Worm (Caenorhabditis elegans): ENCODE data around the gene chil-3.

chil-3 gene

DNA sequence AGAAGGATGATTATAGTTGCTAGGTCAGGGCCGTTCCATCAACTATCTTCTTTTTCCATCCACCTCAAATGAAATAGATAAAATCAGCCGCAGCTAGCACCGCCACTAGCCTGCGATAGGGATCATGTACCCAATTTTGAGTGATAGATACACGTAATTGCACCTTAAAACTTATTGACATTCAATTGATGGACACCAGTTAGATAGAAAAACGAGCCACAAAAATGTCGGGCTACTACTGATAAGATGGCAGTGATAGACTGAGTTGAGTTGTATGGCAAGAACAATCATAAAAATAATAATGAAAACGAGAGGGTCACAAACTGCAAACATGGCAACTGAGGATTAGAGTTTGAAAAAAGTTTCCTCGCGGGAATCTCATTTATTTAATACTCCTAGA is 30.5 kb upstream of the chil-3 start:
- TF ChIP-seq php-3 (GFP tag; IDR thresholded peaks at IDR 0.05) = peak; percentile 86
- TF ChIP-seq D1046.2 (GFP tag; IDR thresholded peaks at IDR 0.05) = no peak
- no peak for TF ChIP-seq lir-3 (tag; optimal IDR thresholded peaks at IDR 0.05)
- TF ChIP-seq ceh-20 (GFP tag; IDR thresholded peaks at IDR 0.05) = 0 out of 2 replicates have a peak, but pooled peaks have one; percentile 11
- peak; percentile 69 for TF ChIP-seq nhr-48 (tag; optimal IDR thresholded peaks at IDR 0.05)
- TF ChIP-seq lsy-2 (tag; optimal IDR thresholded peaks at IDR 0.05) = peak in 1 of 2 experiments; percentile 5
- peak; percentile 94 for TF ChIP-seq dmd-6 (GFP tag; IDR thresholded peaks at IDR 0.05)
- no peak for TF ChIP-seq lin-15B (tag; optimal IDR thresholded peaks at IDR 0.05)
- TF ChIP-seq dve-1 (tag; optimal IDR thresholded peaks at IDR 0.05; ENCODE audit: insufficient read depth) = peak; percentile 66
- no peak for TF ChIP-seq dmd-8 (GFP tag; IDR thresholded peaks at IDR 0.05)
- TF ChIP-seq lin-1 (GFP tag; IDR thresholded peaks at IDR 0.05) = 0 out of 2 replicates have a peak, but pooled peaks have one; percentile 41
- no peak for TF ChIP-seq nhr-42 (GFP tag; IDR thresholded peaks at IDR 0.05)
- TF ChIP-seq R02D3.7 (tag; optimal IDR thresholded peaks at IDR 0.05) = no peak
- TF ChIP-seq nhr-41 (GFP tag; IDR thresholded peaks at IDR 0.05) = peak; percentile 60; the same call in 1 of the 2 replicates
- peak; percentile 79 for TF ChIP-seq tra-1 (GFP tag; IDR thresholded peaks at IDR 0.05)
- no peak for TF ChIP-seq lim-7 (GFP tag; IDR thresholded peaks at IDR 0.05)
- no peak for TF ChIP-seq zip-11 (GFP tag; IDR thresholded peaks at IDR 0.05)
- peak; percentile 64 for TF ChIP-seq hlh-11 (tag; optimal IDR thresholded peaks at IDR 0.05)
- no peak for TF ChIP-seq daf-16 (GFP tag; optimal IDR thresholded peaks at IDR 0.05)
- peak; percentile 53 for TF ChIP-seq daf-16 (tag; optimal IDR thresholded peaks at IDR 0.05)
- no peak for TF ChIP-seq Y48G9A.11 (GFP tag; IDR thresholded peaks at IDR 0.05)
- peak; percentile 28 for TF ChIP-seq mes-2 (tag; optimal IDR thresholded peaks at IDR 0.05; ENCODE audit: poor library complexity, severe bottlenecking)
- TF ChIP-seq nhr-28 (tag; optimal IDR thresholded peaks at IDR 0.05) = peak; percentile 62
- no peak for TF ChIP-seq F26F4.8 (GFP tag; conservative IDR thresholded peaks at IDR 0.05)
- TF ChIP-seq pqm-1 (tag; optimal IDR thresholded peaks at IDR 0.05) = peak; percentile 72

DNA sequence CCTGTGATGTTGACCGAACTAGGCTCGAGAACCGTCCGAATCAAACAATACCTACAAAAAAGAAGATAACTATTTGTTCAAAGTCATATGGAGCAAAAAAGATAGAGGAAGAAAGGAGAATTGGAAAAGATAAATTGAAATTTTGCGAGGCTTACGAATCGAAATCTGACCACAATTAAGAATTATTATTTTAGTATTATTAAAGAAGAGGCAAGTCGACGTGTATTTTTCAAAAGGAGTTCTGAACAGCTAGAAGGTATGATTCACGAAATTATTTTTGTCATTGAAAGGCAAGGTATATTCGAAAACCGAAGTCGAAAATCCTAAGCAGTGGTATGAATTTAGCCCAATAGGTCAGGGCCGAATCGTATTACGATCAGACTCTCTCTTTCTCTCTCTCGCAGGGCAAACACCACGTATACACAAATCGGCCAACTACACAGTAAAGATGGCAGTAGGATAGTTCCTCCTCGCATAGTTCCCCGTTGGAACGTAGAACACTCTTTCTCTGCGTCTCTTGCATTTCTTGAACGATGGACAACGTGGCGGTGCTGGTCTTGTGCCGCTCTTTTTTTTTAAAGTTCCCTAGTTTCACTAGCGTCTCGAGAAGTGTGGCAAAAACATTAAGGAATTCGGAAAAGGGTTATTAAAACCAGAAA is 29.9 kb upstream of the chil-3 start, which contains the start of gene vgln-1:
Gene vgln-1, minus strand, starts transcription at position 51 of the 659 bp plus-strand sequence.
- TF ChIP-seq php-3 (GFP tag; IDR thresholded peaks at IDR 0.05) (no peak), Y105C5A.15 (GFP tag; IDR thresholded peaks at IDR 0.05) (0 out of 2 replicates have a peak, but pooled peaks have one; percentile 37), zfp-3 (GFP tag; conservative IDR thresholded peaks at IDR 0.05) (no peak), nhr-25 (tag; optimal IDR thresholded peaks at IDR 0.05; ENCODE audit: borderline replicate concordance, insufficient read depth) (peak; percentile 55), nhr-102 (tag; optimal IDR thresholded peaks at IDR 0.05) (no peak), hlh-30 (tag; optimal IDR thresholded peaks at IDR 0.05; ENCODE audit: insufficient read depth) (peak; percentile 50), egl-43 (GFP tag; IDR thresholded peaks at IDR 0.05) (0 out of 2 replicates have a peak, but pooled peaks have one; percentile 10), nhr-28 (tag; optimal IDR thresholded peaks at IDR 0.05) (peak; percentile 14), Y75B8A.6 (GFP tag; IDR thresholded peaks at IDR 0.05) (no peak), mxl-3 (GFP tag; optimal IDR thresholded peaks at IDR 0.05) (peak; percentile 61), hlh-11 (tag; optimal IDR thresholded peaks at IDR 0.05) (no peak), pha-4 (GFP tag; IDR thresholded peaks at IDR 0.05) (no peak), pha-4 (tag; optimal IDR thresholded peaks at IDR 0.05) (no peak), dpl-1 (GFP tag; optimal IDR thresholded peaks at IDR 0.05) (peak; percentile 16), ZK337.2 (GFP tag; IDR thresholded peaks at IDR 0.05) (0 out of 2 replicates have a peak, but pooled peaks have one; percentile 13), mes-2 (tag; optimal IDR thresholded peaks at IDR 0.05; ENCODE audit: poor library complexity, severe bottlenecking) (peak; percentile 31), lsy-2 (tag; optimal IDR thresholded peaks at IDR 0.05) (peak in 1 of 2 experiments; percentile 46), egl-27 (tag; optimal IDR thresholded peaks at IDR 0.05) (no peak), unc-62 (GFP tag; optimal IDR thresholded peaks at IDR 0.05 in 1 of 2) (peak in 1 of 2 experiments; percentile 60), unc-62 (tag; optimal IDR thresholded peaks at IDR 0.05) (no peak), ZK546.5 (tag; optimal IDR thresholded peaks at IDR 0.05) (no peak), duxl-1 (tag; optimal IDR thresholded peaks at IDR 0.05; ENCODE audit: poor library complexity) (no peak), madf-9 (GFP tag; conservative IDR thresholded peaks at IDR 0.05) (no peak), ceh-62 (tag; optimal IDR thresholded peaks at IDR 0.05) (no peak), D1046.2 (GFP tag; IDR thresholded peaks at IDR 0.05) (no peak), nhr-11 (tag; optimal IDR thresholded peaks at IDR 0.05) (peak; percentile 31), zip-11 (GFP tag; IDR thresholded peaks at IDR 0.05) (no peak), mdl-1 (tag; optimal IDR thresholded peaks at IDR 0.05) (peak in 1 of 2 experiments; percentile 35), hif-1 (tag; optimal IDR thresholded peaks at IDR 0.05) (no peak), unc-130 (GFP tag; optimal IDR thresholded peaks at IDR 0.05) (no peak)
